Worm (Caenorhabditis elegans) whole organism, L1 larva: ENCODE measurements around the gene sri-48.

Source experiments
- egl-27 ChIP-seq, 2 experiments: fragments of 150-350 bp in 1 of 2; sonication (generic microtip); optimal IDR thresholded peaks; 3 replicates each; lab custom pipeline; 2017 to 2018; ENCODE audit warnings: missing biosample characterization in 2 of 2, missing genetic modification characterization in 2 of 2, missing genetic modification reagents in 2 of 2
- mdl-1 ChIP-seq, 2 experiments: fragments of 150-350 bp; optimal IDR thresholded peaks; 2 replicates each; lab custom pipeline; 2014 to 2017; ENCODE audit warnings: missing biosample characterization in 2 of 2, missing genetic modification characterization in 2 of 2, inconsistent platforms in 1 of 2
- nhr-11 ChIP-seq: fragments of 150-350 bp; optimal IDR thresholded peaks from 2 replicates; lab custom pipeline; 2014; ENCODE audit warnings: missing biosample characterization, missing genetic modification characterization
- unc-62 ChIP-seq: fragments of 150-350 bp; optimal IDR thresholded peaks from 2 replicates; lab custom pipeline; 2014; ENCODE audit warnings: missing biosample characterization, missing genetic modification reagents, missing genetic modification characterization
- zag-1 ChIP-seq: fragments of 150-350 bp; optimal IDR thresholded peaks from 2 replicates; lab custom pipeline; 2014; ENCODE audit warnings: missing biosample characterization, missing genetic modification characterization

ce11 chrII:3158985-3159384 lies 42.2 kb downstream of the sri-48 start, which contains the start of gene sri-34:
- TF ChIP-seq nhr-11 (tag; lab: Kevin White, UChicago) (no peak), zag-1 (tag; lab: Kevin White, UChicago) (no peak), egl-27 (tag; optimal IDR thresholded peaks at IDR 0.05; lab: Kevin White, UChicago) (no peak), mdl-1 (tag; optimal IDR thresholded peaks at IDR 0.05; lab: Kevin White, UChicago) (no peak), unc-62 (GFP tag; lab: Kevin White, UChicago) (no peak)
